Worm (Caenorhabditis elegans) whole organism, L3 larva: ENCODE data around the gene rsks-1.
A peak's percentile ranks its signal among the peaks of the same experiment; 100 is the strongest.

Experiments used
- R02D3.7 ChIP-seq: fragments of 150-350 bp; optimal IDR thresholded peaks from 2 replicates; lab custom pipeline; 2014; ENCODE audit warnings: missing biosample characterization, missing genetic modification characterization
- ZK546.5 ChIP-seq: sonication (generic microtip); optimal IDR thresholded peaks from 2 replicates; lab custom pipeline; 2017; ENCODE audit warnings: missing biosample characterization, missing genetic modification characterization
- aly-2 ChIP-seq: fragments of 150-350 bp; optimal IDR thresholded peaks from 2 replicates; lab custom pipeline; 2014; ENCODE audit warnings: missing biosample characterization, missing genetic modification characterization
- ama-1 ChIP-seq: fragments of 150-350 bp; optimal IDR thresholded peaks from 2 replicates; lab custom pipeline; 2018
- ceh-28 ChIP-seq: fragments of 150-350 bp; optimal IDR thresholded peaks from 2 replicates; lab custom pipeline; 2014; ENCODE audit warnings: missing biosample characterization, missing genetic modification reagents, missing genetic modification characterization
- ceh-82 ChIP-seq: fragments of 150-350 bp; optimal IDR thresholded peaks from 2 replicates; lab custom pipeline; 2014; ENCODE audit warnings: missing biosample characterization, missing genetic modification characterization
- ceh-9 ChIP-seq: sonication (generic microtip); optimal IDR thresholded peaks from 2 replicates; lab custom pipeline; 2018; ENCODE audit warnings: missing biosample characterization, missing genetic modification characterization
- egl-5 ChIP-seq: fragments of 150-350 bp; optimal IDR thresholded peaks from 2 replicates; lab custom pipeline; 2017; ENCODE audit warnings: missing biosample characterization, missing genetic modification reagents, missing genetic modification characterization, inconsistent platforms
- elt-1 ChIP-seq: fragments of 150-350 bp; optimal IDR thresholded peaks from 2 replicates; lab custom pipeline; 2014; ENCODE audit warnings: missing biosample characterization, missing genetic modification characterization
- elt-2 ChIP-seq: sonication (generic microtip); optimal IDR thresholded peaks from 2 replicates; lab custom pipeline; 2016; ENCODE audit warnings: missing genetic modification reagents, mild to moderate bottlenecking, missing genetic modification characterization, missing compliant biosample characterization
- elt-3 ChIP-seq, 3 experiments: fragments of 150-350 bp in 1 of 3; sonication (generic microtip) in 2 of 3; optimal IDR thresholded peaks; 2 replicates in 2 of 3; 4 replicates in 1 of 3; lab custom pipeline; 2014 to 2017; ENCODE audit warnings: missing biosample characterization in 3 of 3, missing genetic modification characterization in 3 of 3
- eor-1 ChIP-seq, 2 experiments: fragments of 150-350 bp; optimal IDR thresholded peaks; 2 replicates each; lab custom pipeline; 2014 to 2018; ENCODE audit warnings: missing biosample characterization in 2 of 2, missing genetic modification characterization in 2 of 2
- fkh-2 ChIP-seq: fragments of 150-350 bp; optimal IDR thresholded peaks from 2 replicates; lab custom pipeline; 2014; ENCODE audit warnings: missing biosample characterization, missing genetic modification reagents, missing genetic modification characterization
- hmg-11 ChIP-seq: sonication (generic microtip); optimal IDR thresholded peaks from 2 replicates; lab custom pipeline; 2016; ENCODE audit warnings: missing genetic modification characterization, missing compliant biosample characterization
- jun-1 ChIP-seq: fragments of 150-350 bp; optimal IDR thresholded peaks from 2 replicates; lab custom pipeline; 2014; ENCODE audit warnings: missing biosample characterization, missing genetic modification reagents, missing genetic modification characterization
- lin-15B ChIP-seq: fragments of 150-350 bp; optimal IDR thresholded peaks from 2 replicates; lab custom pipeline; 2014; ENCODE audit warnings: missing biosample characterization, missing genetic modification characterization
- lin-39 ChIP-seq: fragments of 150-350 bp; optimal IDR thresholded peaks from 2 replicates; lab custom pipeline; 2018; ENCODE audit warnings: missing biosample characterization, missing genetic modification reagents, missing genetic modification characterization
- lsy-12 ChIP-seq: sonication (generic microtip); optimal IDR thresholded peaks from 2 replicates; lab custom pipeline; 2016; ENCODE audit warnings: mild to moderate bottlenecking, missing genetic modification characterization, missing compliant biosample characterization
- mdl-1 ChIP-seq: fragments of 150-350 bp; optimal IDR thresholded peaks from 2 replicates; lab custom pipeline; 2014; ENCODE audit warnings: missing biosample characterization, missing genetic modification characterization
- mml-1 ChIP-seq: fragments of 150-350 bp; sonication (generic microtip); optimal IDR thresholded peaks from 3 replicates; lab custom pipeline; 2014; ENCODE audit warnings: missing biosample characterization, missing genetic modification characterization
- nfya-1 ChIP-seq: sonication (generic microtip); optimal IDR thresholded peaks from 2 replicates; lab custom pipeline; 2017; ENCODE audit warnings: missing genetic modification characterization, mild to moderate bottlenecking, missing compliant biosample characterization, antibody characterized with exemption, moderate library complexity; ENCODE audit not compliant: insufficient read depth
- nhr-11 ChIP-seq: fragments of 150-350 bp; optimal IDR thresholded peaks from 2 replicates; lab custom pipeline; 2014; ENCODE audit warnings: missing biosample characterization, missing genetic modification characterization
- nhr-12 ChIP-seq: fragments of 150-350 bp; optimal IDR thresholded peaks from 2 replicates; lab custom pipeline; 2014; ENCODE audit warnings: missing biosample characterization, missing genetic modification characterization
- nhr-23 ChIP-seq: fragments of 150-350 bp; optimal IDR thresholded peaks from 2 replicates; lab custom pipeline; 2014; ENCODE audit warnings: missing biosample characterization, missing genetic modification reagents, missing genetic modification characterization
- nhr-237 ChIP-seq: fragments of 150-350 bp; optimal IDR thresholded peaks from 2 replicates; lab custom pipeline; 2014; ENCODE audit warnings: missing biosample characterization, missing genetic modification characterization
- nhr-25 ChIP-seq: sonication (generic microtip); optimal IDR thresholded peaks from 2 replicates; lab custom pipeline; 2017; ENCODE audit warnings: missing biosample characterization, missing genetic modification characterization
- nhr-28 ChIP-seq: fragments of 150-350 bp; optimal IDR thresholded peaks from 2 replicates; lab custom pipeline; 2014; ENCODE audit warnings: missing biosample characterization, missing genetic modification characterization
- nhr-43 ChIP-seq: sonication (generic microtip); optimal IDR thresholded peaks from 2 replicates; lab custom pipeline; 2016; ENCODE audit warnings: mild to moderate bottlenecking, missing genetic modification characterization, missing compliant biosample characterization; ENCODE audit not compliant: poor library complexity, severe bottlenecking
- nhr-67 ChIP-seq: fragments of 150-350 bp; optimal IDR thresholded peaks from 2 replicates; lab custom pipeline; 2014; ENCODE audit warnings: missing biosample characterization, missing genetic modification characterization
- pha-4 ChIP-seq: fragments of 150-350 bp; optimal IDR thresholded peaks from 2 replicates; lab custom pipeline; 2014; ENCODE audit warnings: missing biosample characterization, missing genetic modification reagents, missing genetic modification characterization
- sea-2 ChIP-seq: fragments of 150-350 bp; sonication (generic microtip); optimal IDR thresholded peaks from 4 replicates; lab custom pipeline; 2014; ENCODE audit warnings: missing biosample characterization, missing genetic modification reagents, missing genetic modification characterization
- skn-1 ChIP-seq: fragments of 150-350 bp; optimal IDR thresholded peaks from 2 replicates; lab custom pipeline; 2014; ENCODE audit warnings: missing biosample characterization, missing genetic modification characterization
- snpc-4 ChIP-seq: fragments of 150-350 bp; optimal IDR thresholded peaks from 2 replicates; lab custom pipeline; 2014; ENCODE audit warnings: missing biosample characterization, missing genetic modification characterization
- tbx-2 ChIP-seq: sonication (generic microtip); optimal IDR thresholded peaks from 2 replicates; lab custom pipeline; 2016; ENCODE audit warnings: mild to moderate bottlenecking, missing genetic modification characterization, missing compliant biosample characterization
- unc-39 ChIP-seq: sonication (generic microtip); optimal IDR thresholded peaks from 4 replicates; lab custom pipeline; 2017; ENCODE audit warnings: missing biosample characterization, missing genetic modification characterization
- unc-62 ChIP-seq: fragments of 150-350 bp; sonication (generic microtip); optimal IDR thresholded peaks from 4 replicates; lab custom pipeline; 2014; ENCODE audit warnings: missing biosample characterization, missing genetic modification reagents, missing genetic modification characterization
- ztf-11 ChIP-seq: fragments of 150-350 bp; optimal IDR thresholded peaks from 2 replicates; lab custom pipeline; 2014; ENCODE audit warnings: missing biosample characterization, missing genetic modification characterization
- ztf-4 ChIP-seq: fragments of 150-350 bp; optimal IDR thresholded peaks from 2 replicates; lab custom pipeline; 2014; ENCODE audit warnings: missing biosample characterization, missing genetic modification characterization

Gene rsks-1

ce11 chrIII:11290554-11290953 is 45.6 kb downstream of the rsks-1 start, which contains the start of the genes gly-9, mib-1 and smc-3:
TSS of gene gly-9 (minus strand) at chrIII:11290580.
TSS of gene mib-1 (minus strand) at chrIII:11290676.
TSS of gene smc-3 (plus strand) at chrIII:11290904.
- no peak for TF ChIP-seq unc-39 (tag; lab: Kevin White, UChicago)
- no peak for TF ChIP-seq tbx-2
- TF ChIP-seq pha-4 (tag; lab: Kevin White, UChicago), result peak; percentile 71
- no peak for TF ChIP-seq fkh-2 (tag; lab: Kevin White, UChicago)
- no peak for TF ChIP-seq ceh-28 (tag; lab: Kevin White, UChicago)
- no peak for TF ChIP-seq ztf-4 (tag; lab: Kevin White, UChicago)
- peak; percentile 46 for TF ChIP-seq nhr-25 (tag; lab: Kevin White, UChicago)
- no peak for TF ChIP-seq ZK546.5 (tag; lab: Kevin White, UChicago)
- TF ChIP-seq lin-15B (tag; lab: Kevin White, UChicago), result peak; percentile 81
- peak; percentile 78 for TF ChIP-seq nhr-23
- TF ChIP-seq egl-5, result peak; percentile 45
- TF ChIP-seq nhr-11 (tag; lab: Kevin White, UChicago), result no peak
- no peak for TF ChIP-seq elt-3 (tag; optimal IDR thresholded peaks at IDR 0.05; lab: Kevin White, UChicago)
- no peak for TF ChIP-seq nhr-237 (tag; lab: Kevin White, UChicago)
- no peak for TF ChIP-seq ama-1 (lab: Kevin White, UChicago)
- TF ChIP-seq nhr-67, result no peak
- TF ChIP-seq snpc-4 (tag; lab: Kevin White, UChicago), result peak; percentile 35
- TF ChIP-seq lsy-12 (tag; lab: Kevin White, UChicago), result no peak
- no peak for TF ChIP-seq eor-1 (tag; optimal IDR thresholded peaks at IDR 0.05; lab: Kevin White, UChicago)
- no peak for TF ChIP-seq skn-1 (tag; lab: Kevin White, UChicago)
- no peak for TF ChIP-seq ztf-11 (tag; lab: Kevin White, UChicago)
- TF ChIP-seq ceh-9 (tag; lab: Kevin White, UChicago), result no peak
- TF ChIP-seq nhr-43 (tag; lab: Kevin White, UChicago), result no peak
- TF ChIP-seq jun-1 (tag; lab: Kevin White, UChicago), result no peak
- TF ChIP-seq hmg-11 (tag; lab: Kevin White, UChicago), result peak; percentile 74
- no peak for TF ChIP-seq nhr-28
- TF ChIP-seq aly-2, result no peak
- TF ChIP-seq mdl-1 (tag; lab: Kevin White, UChicago), result no peak
- TF ChIP-seq mml-1 (tag; lab: Kevin White, UChicago), result no peak
- peak; percentile 52 for TF ChIP-seq lin-39 (tag; lab: Kevin White, UChicago)
- peak; percentile 67 for TF ChIP-seq nfya-1 (tag; lab: Kevin White, UChicago)
- TF ChIP-seq elt-1 (tag; lab: Kevin White, UChicago), result no peak
- no peak for TF ChIP-seq nhr-12 (tag; lab: Kevin White, UChicago)
- no peak for TF ChIP-seq elt-2 (tag; lab: Kevin White, UChicago)
- no peak for TF ChIP-seq sea-2
- no peak for TF ChIP-seq R02D3.7 (tag; lab: Kevin White, UChicago)
- no peak for TF ChIP-seq ceh-82 (tag; lab: Kevin White, UChicago)
- no peak for TF ChIP-seq unc-62 (GFP tag; lab: Kevin White, UChicago)
